Fruit fly (Drosophila melanogaster) whole organism, embryonic: Measurements from ENCODE around the gene galectin.

ENCODE experiments used
- CG12236 ChIP-seq: fragments of 200-800 bp; sonication (Bioruptor generic); optimal IDR thresholded peaks from 2 replicates; lab custom pipeline; 2016; ENCODE audit warnings: missing biosample characterization, missing genetic modification characterization
- CG34376 ChIP-seq: fragments of 200-800 bp; sonication (Bioruptor generic); optimal IDR thresholded peaks from 2 replicates; lab custom pipeline; 2018; ENCODE audit warnings: missing biosample characterization, mild to moderate bottlenecking, missing genetic modification characterization
- ham ChIP-seq: fragments of 200-800 bp; sonication (Bioruptor generic); IDR thresholded peaks from 2 replicates; pipeline ENCODE4 v1.3.6; 2022; ENCODE audit warnings: missing biosample characterization, missing genetic modification characterization

DNA sequence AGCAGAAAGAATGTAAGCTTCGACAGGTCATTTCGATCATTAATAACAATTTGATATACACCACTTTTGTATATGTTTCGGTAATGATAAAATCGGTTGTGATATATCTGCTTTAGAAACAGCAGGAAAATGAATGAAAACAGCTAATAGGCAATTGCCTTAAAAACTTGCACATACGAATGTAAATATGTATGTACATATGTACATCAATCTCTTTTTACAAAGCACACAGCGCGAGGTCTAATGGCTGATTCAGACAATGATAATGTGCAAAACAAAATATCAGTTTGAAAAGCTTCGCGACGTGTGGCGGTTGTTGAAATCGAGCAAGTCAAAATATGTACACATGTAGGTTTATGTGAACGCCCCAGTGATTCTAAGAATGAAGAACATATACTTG, at the start of gene galectin:
- TF ChIP-seq CG12236 (no peak), ham (GFP tag; lab: Robert Waterston, UW) (no peak), CG34376 (no peak)
